Fruit fly (Drosophila melanogaster) whole organism, adult: ENCODE results near the gene Nup107.

Source experiments
- CG11617 ChIP-seq: fragments of 200-800 bp; sonication (Bioruptor generic); optimal IDR thresholded peaks from 2 replicates; lab custom pipeline; 2017; ENCODE audit warnings: mild to moderate bottlenecking, missing biosample characterization, missing genetic modification reagents, missing genetic modification characterization
- CG12768 ChIP-seq: fragments of 200-800 bp; sonication (Bioruptor generic); optimal IDR thresholded peaks from 2 replicates; lab custom pipeline; 2017; ENCODE audit warnings: missing biosample characterization, missing genetic modification characterization, mild to moderate bottlenecking, moderate library complexity, missing genetic modification reagents
- CG14711 ChIP-seq: fragments of 200-800 bp; sonication (Bioruptor generic); optimal IDR thresholded peaks from 2 replicates; lab custom pipeline; 2018; ENCODE audit warnings: missing biosample characterization, mild to moderate bottlenecking, missing genetic modification characterization, moderate library complexity
- CG1620 ChIP-seq: fragments of 200-800 bp; sonication (Bioruptor generic); optimal IDR thresholded peaks from 2 replicates; lab custom pipeline; 2016; ENCODE audit warnings: missing biosample characterization, missing genetic modification characterization
- CG33017 ChIP-seq: fragments of 200-800 bp; sonication (Bioruptor generic); optimal IDR thresholded peaks from 2 replicates; lab custom pipeline; 2018; ENCODE audit warnings: missing biosample characterization, mild to moderate bottlenecking, missing genetic modification characterization, moderate library complexity
- CG5204 ChIP-seq: fragments of 200-800 bp; sonication (Bioruptor generic); optimal IDR thresholded peaks from 2 replicates; lab custom pipeline; 2016; ENCODE audit warnings: missing biosample characterization, missing genetic modification characterization
- CG7045 ChIP-seq: fragments of 200-800 bp; sonication (Bioruptor generic); optimal IDR thresholded peaks from 2 replicates; lab custom pipeline; 2017; ENCODE audit warnings: missing biosample characterization, mild to moderate bottlenecking, missing genetic modification characterization
- CG7101 ChIP-seq: fragments of 200-800 bp; sonication (Bioruptor generic); optimal IDR thresholded peaks from 2 replicates; lab custom pipeline; 2018; ENCODE audit warnings: missing biosample characterization, mild to moderate bottlenecking, missing genetic modification characterization, moderate library complexity
- Clk ChIP-seq: fragments of 200-800 bp; sonication (Bioruptor generic); optimal IDR thresholded peaks from 2 replicates; lab custom pipeline; 2017; ENCODE audit warnings: missing biosample characterization, missing genetic modification characterization
- Crg-1 ChIP-seq: fragments of 200-800 bp; sonication (Bioruptor generic); optimal IDR thresholded peaks from 2 replicates; lab custom pipeline; 2016; ENCODE audit warnings: missing biosample characterization, missing genetic modification characterization
- Hr96 ChIP-seq: fragments of 200-800 bp; sonication (Bioruptor generic); optimal IDR thresholded peaks from 2 replicates; lab custom pipeline; 2016; ENCODE audit warnings: missing biosample characterization, missing genetic modification characterization
- Mnt ChIP-seq: fragments of 200-800 bp; sonication (Bioruptor generic); optimal IDR thresholded peaks from 2 replicates; lab custom pipeline; 2016; ENCODE audit warnings: missing biosample characterization, mild to moderate bottlenecking, missing genetic modification characterization
- bab1 ChIP-seq: fragments of 200-800 bp; sonication (Bioruptor generic); optimal IDR thresholded peaks from 3 replicates; lab custom pipeline; 2019; ENCODE audit warnings: missing biosample characterization, mild to moderate bottlenecking, missing genetic modification characterization, moderate library complexity
- cic ChIP-seq: fragments of 200-800 bp; sonication (Bioruptor generic); optimal IDR thresholded peaks from 2 replicates; lab custom pipeline; 2017; ENCODE audit warnings: missing biosample characterization, mild to moderate bottlenecking, missing genetic modification characterization, moderate library complexity
- cnc ChIP-seq, 2 experiments: fragments of >200 bp; optimal IDR thresholded peaks; 2 replicates each; lab custom pipeline; 2017
- kay ChIP-seq: fragments of 200-800 bp; sonication (Bioruptor generic); peaks from one replicate; lab custom pipeline; 2016; ENCODE audit warnings: missing biosample characterization, missing genetic modification characterization, borderline replicate concordance
- ovo ChIP-seq: fragments of 200-800 bp; sonication (Bioruptor generic); optimal IDR thresholded peaks from 2 replicates; lab custom pipeline; 2016; ENCODE audit warnings: missing biosample characterization, missing genetic modification characterization
- pad ChIP-seq: fragments of 200-800 bp; sonication (Bioruptor generic); optimal IDR thresholded peaks from 3 replicates; lab custom pipeline; 2017; ENCODE audit warnings: missing biosample characterization, missing genetic modification characterization, mild to moderate bottlenecking, moderate library complexity, missing genetic modification reagents
- tj ChIP-seq: fragments of 200-800 bp; sonication (Bioruptor generic); optimal IDR thresholded peaks from 3 replicates; lab custom pipeline; 2017; ENCODE audit warnings: missing biosample characterization, mild to moderate bottlenecking, missing genetic modification characterization, moderate library complexity
- toe ChIP-seq: fragments of 200-800 bp; sonication (Bioruptor generic); optimal IDR thresholded peaks from 2 replicates; lab custom pipeline; 2016; ENCODE audit warnings: missing biosample characterization, missing genetic modification characterization

Nup107 gene

dm6 chr2L:10721535-10721934, 14.3 kb downstream of the Nup107 start:
- TF ChIP-seq Hr96 (GFP tag; lab: Kevin White, UChicago) (no peak), Crg-1 (no peak), Clk (no peak), pad (GFP tag; lab: Kevin White, UChicago) (no peak), ovo (GFP tag; lab: Kevin White, UChicago) (no peak), CG12768 (GFP tag; lab: Kevin White, UChicago) (no peak), CG5204 (GFP tag; lab: Kevin White, UChicago) (no peak), CG1620 (GFP tag; lab: Kevin White, UChicago) (no peak), bab1 (no peak), toe (GFP tag; lab: Kevin White, UChicago) (no peak), kay (GFP tag; lab: Kevin White, UChicago) (no peak), cic (GFP tag; lab: Kevin White, UChicago) (no peak), Mnt (no peak), CG7101 (tag; lab: Kevin White, UChicago) (no peak), CG14711 (tag; lab: Kevin White, UChicago) (no peak)

DNA sequence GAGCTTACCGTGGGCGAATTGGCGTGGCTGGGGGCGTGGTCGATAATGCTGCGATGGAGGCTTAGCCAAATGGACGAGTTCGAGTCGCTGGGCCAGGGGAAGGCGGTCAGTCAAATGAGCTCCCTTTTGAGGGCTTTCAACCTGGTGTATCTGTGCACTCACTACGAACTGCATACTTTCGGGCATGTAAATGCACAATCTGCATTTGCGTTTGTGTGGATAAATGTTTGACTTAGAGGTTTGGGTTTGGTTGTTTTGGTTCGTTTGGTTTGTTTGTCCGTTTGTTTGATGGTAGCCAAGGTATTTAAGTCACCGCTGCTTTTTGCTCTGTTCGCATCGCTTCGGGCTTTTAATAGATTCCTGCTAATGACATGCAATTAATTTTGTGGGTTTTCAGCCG, 24.6 kb downstream of the Nup107 start:
- TF ChIP-seq kay (GFP tag; lab: Kevin White, UChicago) (no peak), Clk (no peak), CG5204 (GFP tag; lab: Kevin White, UChicago) (no peak), Crg-1 (no peak), pad (GFP tag; lab: Kevin White, UChicago) (no peak), CG11617 (GFP tag; lab: Kevin White, UChicago) (no peak), ovo (GFP tag; lab: Kevin White, UChicago) (no peak), CG7101 (tag; lab: Kevin White, UChicago) (no peak), Mnt (no peak), cic (GFP tag; lab: Kevin White, UChicago) (no peak), bab1 (no peak), tj (GFP tag; lab: Kevin White, UChicago) (no peak), CG1620 (GFP tag; lab: Kevin White, UChicago) (no peak)

DNA sequence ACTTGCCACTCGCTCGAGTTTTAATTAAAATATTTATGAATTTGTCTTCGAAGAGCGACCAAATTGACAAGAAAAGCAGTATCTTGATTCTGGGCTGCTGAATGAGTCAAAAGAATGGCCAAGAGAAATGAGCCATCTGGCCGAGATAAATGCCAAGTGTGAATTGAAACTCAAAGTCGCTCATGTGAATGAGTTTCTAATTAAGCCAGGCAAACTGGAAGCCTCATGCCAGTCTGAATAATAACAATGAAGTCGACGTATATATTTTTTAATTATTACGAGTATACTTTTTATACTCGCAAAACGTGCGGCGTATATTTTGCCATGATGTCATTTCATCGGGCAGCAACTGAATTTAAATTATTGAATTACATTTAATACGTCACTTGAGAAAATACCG, 26.5 kb downstream of the Nup107 start, which contains the start of gene Lip2:
TSS of gene Lip2 (minus strand) at position 101 of the 400 bp plus-strand sequence.
- TF ChIP-seq kay (GFP tag; lab: Kevin White, UChicago) (peak; percentile 17), pad (GFP tag; lab: Kevin White, UChicago) (no peak)

DNA sequence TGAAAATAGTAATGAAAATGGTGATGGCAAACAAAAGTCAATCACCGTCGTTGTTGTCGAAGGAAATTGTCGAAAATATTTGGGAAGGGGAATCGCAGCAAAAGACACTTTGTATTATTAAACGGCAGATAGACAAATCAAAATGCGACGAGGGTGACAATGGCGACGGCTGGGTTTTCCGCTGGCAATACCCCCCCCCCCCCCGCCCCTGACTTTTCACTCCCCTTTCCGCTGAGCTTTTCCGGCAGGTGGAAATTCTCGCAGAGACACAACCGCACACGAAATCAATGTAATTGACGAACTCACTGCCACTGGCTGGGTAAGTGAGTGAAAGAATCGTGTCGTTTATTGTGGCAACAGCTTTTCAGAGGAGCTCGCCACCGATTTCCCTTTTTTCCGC, 27.8 kb downstream of the Nup107 start:
- no peak for TF ChIP-seq Crg-1
- TF ChIP-seq Mnt, result no peak
- TF ChIP-seq CG7101 (tag; lab: Kevin White, UChicago), result no peak
- no peak for TF ChIP-seq CG14711 (tag; lab: Kevin White, UChicago)
- TF ChIP-seq bab1, result no peak
- TF ChIP-seq CG1620 (GFP tag; lab: Kevin White, UChicago), result no peak
- no peak for TF ChIP-seq pad (GFP tag; lab: Kevin White, UChicago)
- TF ChIP-seq cic (GFP tag; lab: Kevin White, UChicago), result no peak
- TF ChIP-seq Hr96 (GFP tag; lab: Kevin White, UChicago), result no peak
- TF ChIP-seq tj (GFP tag; lab: Kevin White, UChicago), result no peak
- TF ChIP-seq ovo (GFP tag; lab: Kevin White, UChicago), result no peak
- TF ChIP-seq CG7045 (GFP tag; lab: Kevin White, UChicago), result no peak
- no peak for TF ChIP-seq CG11617 (GFP tag; lab: Kevin White, UChicago)
- no peak for TF ChIP-seq kay (GFP tag; lab: Kevin White, UChicago)
- no peak for TF ChIP-seq CG5204 (GFP tag; lab: Kevin White, UChicago)
- no peak for TF ChIP-seq cnc (optimal IDR thresholded peaks at IDR 0.05; lab: Kevin White, UChicago)
- TF ChIP-seq CG12768 (GFP tag; lab: Kevin White, UChicago), result no peak

- TF ChIP-seq CG11617 (GFP tag; lab: Kevin White, UChicago), result no peak
- no peak for TF ChIP-seq Hr96 (GFP tag; lab: Kevin White, UChicago)
- TF ChIP-seq Crg-1, result no peak
- no peak for TF ChIP-seq CG7045 (GFP tag; lab: Kevin White, UChicago)
- TF ChIP-seq bab1, result no peak
- TF ChIP-seq CG5204 (GFP tag; lab: Kevin White, UChicago), result no peak
- no peak for TF ChIP-seq CG33017
- TF ChIP-seq Clk, result no peak
Measured at dm6 chr2L:10706267-10706666, 29.6 kb downstream of the Nup107 start.

DNA sequence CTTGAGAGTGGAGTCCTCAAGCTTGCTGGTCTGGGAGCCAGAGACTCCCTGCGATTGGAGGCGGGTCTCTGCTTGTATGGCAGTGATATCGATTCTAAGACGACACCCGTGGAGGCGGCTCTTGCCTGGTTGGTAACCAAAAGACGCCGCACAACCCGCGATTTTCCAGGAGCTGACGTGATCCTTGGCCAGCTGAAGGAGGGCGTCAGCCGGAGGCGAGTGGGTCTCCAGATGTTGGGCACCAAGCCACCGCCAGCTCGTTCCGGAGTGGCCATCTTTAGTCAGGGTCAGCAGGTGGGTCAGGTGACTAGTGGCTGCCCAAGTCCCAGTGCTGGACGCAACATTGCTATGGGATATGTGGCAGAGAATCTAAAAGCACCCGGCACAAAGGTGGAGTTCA, 31.4 kb downstream of the Nup107 start:
- TF ChIP-seq CG12768 (GFP tag; lab: Kevin White, UChicago) (no peak), CG14711 (tag; lab: Kevin White, UChicago) (no peak), cic (GFP tag; lab: Kevin White, UChicago) (no peak), bab1 (no peak), tj (GFP tag; lab: Kevin White, UChicago) (no peak), CG1620 (GFP tag; lab: Kevin White, UChicago) (no peak), Hr96 (GFP tag; lab: Kevin White, UChicago) (no peak), toe (GFP tag; lab: Kevin White, UChicago) (no peak), Clk (no peak), CG11617 (GFP tag; lab: Kevin White, UChicago) (no peak), cnc (optimal IDR thresholded peaks at IDR 0.05; lab: Kevin White, UChicago) (no peak), kay (GFP tag; lab: Kevin White, UChicago) (no peak), ovo (GFP tag; lab: Kevin White, UChicago) (no peak)

DNA sequence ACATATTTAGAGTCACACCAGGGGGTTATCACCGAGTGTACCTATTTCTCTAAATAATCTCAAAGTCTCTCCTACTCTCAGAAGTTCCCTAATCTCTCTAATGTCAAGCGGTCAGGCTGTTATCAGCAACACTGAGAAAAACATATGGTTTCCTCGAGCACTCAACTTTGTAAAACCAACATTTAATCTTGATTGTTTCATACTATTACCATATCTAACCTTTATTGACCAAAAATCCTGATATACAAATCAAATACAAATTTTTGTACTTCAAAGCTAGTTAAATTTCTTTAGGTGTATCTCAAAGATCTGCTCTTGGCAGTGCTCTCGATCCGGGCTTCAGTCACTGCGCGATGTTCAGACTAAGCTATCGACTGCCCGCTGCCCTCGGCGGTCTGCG, 32.6 kb downstream of the Nup107 start, which contains the start of gene CG6415:
TSS of gene CG6415 (plus strand) at position 341 of the 400 bp plus-strand sequence.
- TF ChIP-seq Clk, result peak; percentile 57
- peak; percentile 86 for TF ChIP-seq CG12768 (GFP tag; lab: Kevin White, UChicago)
- no peak for TF ChIP-seq kay (GFP tag; lab: Kevin White, UChicago)
- peak; percentile 7 for TF ChIP-seq CG1620 (GFP tag; lab: Kevin White, UChicago)
- TF ChIP-seq Hr96 (GFP tag; lab: Kevin White, UChicago), result peak; percentile 75
- TF ChIP-seq pad (GFP tag; lab: Kevin White, UChicago), result peak; percentile 59
- TF ChIP-seq CG5204 (GFP tag; lab: Kevin White, UChicago), result peak; percentile 83
- peak; percentile 92 for TF ChIP-seq CG33017
- TF ChIP-seq cic (GFP tag; lab: Kevin White, UChicago), result peak; percentile 36
- TF ChIP-seq Mnt, result peak; percentile 58
- peak; percentile 70 for TF ChIP-seq CG11617 (GFP tag; lab: Kevin White, UChicago)
- TF ChIP-seq CG7101 (tag; lab: Kevin White, UChicago), result peak; percentile 89
- peak; percentile 72 for TF ChIP-seq toe (GFP tag; lab: Kevin White, UChicago)
- TF ChIP-seq tj (GFP tag; lab: Kevin White, UChicago), result peak; percentile 45
- TF ChIP-seq cnc (optimal IDR thresholded peaks at IDR 0.05; lab: Kevin White, UChicago), result no peak
- TF ChIP-seq Crg-1, result peak; percentile 10
- peak; percentile 78 for TF ChIP-seq CG7045 (GFP tag; lab: Kevin White, UChicago)
- no peak for TF ChIP-seq ovo (GFP tag; lab: Kevin White, UChicago)
- peak; percentile 75 for TF ChIP-seq CG14711 (tag; lab: Kevin White, UChicago)
- no peak for TF ChIP-seq bab1
